Worm (Caenorhabditis elegans): ENCODE results near the gene glb-14.

Gene glb-14

ce11 chrV:15505068-15505467 lies 39.7 kb downstream of the glb-14 start (continued):
- peak; percentile 55 for TF ChIP-seq rbr-2 (tag; optimal IDR thresholded peaks at IDR 0.05)
- 0 out of 2 replicates have a peak, but pooled peaks have one; percentile 6 for TF ChIP-seq F44E2.7 (GFP tag; IDR thresholded peaks at IDR 0.05)
- TF ChIP-seq ceh-20 (GFP tag; IDR thresholded peaks at IDR 0.05): peak; percentile 68
- no peak for TF ChIP-seq ZK546.5 (tag; optimal IDR thresholded peaks at IDR 0.05)
- no peak for TF ChIP-seq zag-1 (tag; optimal IDR thresholded peaks at IDR 0.05)
- 0 out of 2 replicates have a peak, but pooled peaks have one; percentile 39 for TF ChIP-seq php-3 (GFP tag; IDR thresholded peaks at IDR 0.05)
- TF ChIP-seq spr-1 (tag; optimal IDR thresholded peaks at IDR 0.05): peak; percentile 28
- TF ChIP-seq nhr-10 (tag; optimal IDR thresholded peaks at IDR 0.05): no peak
- no peak for TF ChIP-seq lsy-2 (tag; optimal IDR thresholded peaks at IDR 0.05)
- no peak for TF ChIP-seq unc-62 (GFP tag; optimal IDR thresholded peaks at IDR 0.05 in 1 of 2)
- no peak for TF ChIP-seq unc-62 (tag; optimal IDR thresholded peaks at IDR 0.05)
- TF ChIP-seq ztf-7 (tag; optimal IDR thresholded peaks at IDR 0.05): no peak
- no peak for TF ChIP-seq ces-1 (GFP tag; optimal IDR thresholded peaks at IDR 0.05)
- TF ChIP-seq hmg-1.1 (GFP tag; IDR thresholded peaks at IDR 0.05): peak; percentile 48; the same call in 1 of the 2 replicates
- peak; percentile 82 for TF ChIP-seq ctbp-1 (GFP tag; IDR thresholded peaks at IDR 0.05)
- TF ChIP-seq T26A8.4 (GFP tag; IDR thresholded peaks at IDR 0.05): peak; percentile 75
- TF ChIP-seq dmd-9 (GFP tag; IDR thresholded peaks at IDR 0.05): no peak
- peak; percentile 43; the same call in 1 of the 2 replicates for TF ChIP-seq set-16 (GFP tag; IDR thresholded peaks at IDR 0.05)
- TF ChIP-seq dpl-1 (GFP tag; optimal IDR thresholded peaks at IDR 0.05): peak; percentile 16
- TF ChIP-seq ztf-11 (tag; optimal IDR thresholded peaks at IDR 0.05): no peak
- TF ChIP-seq lin-1 (GFP tag; IDR thresholded peaks at IDR 0.05): peak; percentile 23; the same call in 1 of the 2 replicates
- peak; percentile 16 for TF ChIP-seq nhr-28 (tag; optimal IDR thresholded peaks at IDR 0.05)
- TF ChIP-seq daf-19 (GFP tag; conservative IDR thresholded peaks at IDR 0.05): no peak
- TF ChIP-seq Y5F2A.4 (GFP tag; optimal IDR thresholded peaks at IDR 0.05): peak; percentile 60
- TF ChIP-seq sdz-12 (GFP tag; optimal IDR thresholded peaks at IDR 0.05): peak; percentile 54
- peak; percentile 28 for TF ChIP-seq unc-130 (GFP tag; optimal IDR thresholded peaks at IDR 0.05)
- peak; percentile 67 for TF ChIP-seq dmd-6 (GFP tag; IDR thresholded peaks at IDR 0.05)
- TF ChIP-seq lin-29 (GFP tag; IDR thresholded peaks at IDR 0.05): no peak

DNA sequence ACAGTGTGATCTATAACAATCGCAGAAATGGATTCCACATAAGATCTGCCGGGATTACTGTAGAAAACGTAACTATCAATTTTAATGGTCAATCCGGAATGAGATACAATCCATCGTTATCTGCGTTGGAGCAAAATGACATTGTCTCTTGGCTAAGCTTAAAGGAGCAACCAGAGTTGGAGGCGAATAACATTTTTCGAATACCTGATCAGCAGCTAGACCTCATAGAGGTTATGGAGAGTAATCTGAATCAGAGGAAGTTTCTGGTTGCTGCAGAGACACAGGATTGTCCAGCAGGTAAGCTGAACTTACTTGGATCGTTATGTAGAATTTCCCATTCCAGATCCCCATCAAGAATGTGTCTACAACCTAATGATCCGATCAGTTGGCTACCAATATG lies 41.2 kb downstream of the glb-14 start:
- TF ChIP-seq unc-62 (GFP tag; optimal IDR thresholded peaks at IDR 0.05 in 1 of 2): peak in 1 of 2 experiments; percentile 76
- TF ChIP-seq unc-62 (tag; optimal IDR thresholded peaks at IDR 0.05): no peak
- no peak for TF ChIP-seq madf-9 (GFP tag; conservative IDR thresholded peaks at IDR 0.05)

DNA sequence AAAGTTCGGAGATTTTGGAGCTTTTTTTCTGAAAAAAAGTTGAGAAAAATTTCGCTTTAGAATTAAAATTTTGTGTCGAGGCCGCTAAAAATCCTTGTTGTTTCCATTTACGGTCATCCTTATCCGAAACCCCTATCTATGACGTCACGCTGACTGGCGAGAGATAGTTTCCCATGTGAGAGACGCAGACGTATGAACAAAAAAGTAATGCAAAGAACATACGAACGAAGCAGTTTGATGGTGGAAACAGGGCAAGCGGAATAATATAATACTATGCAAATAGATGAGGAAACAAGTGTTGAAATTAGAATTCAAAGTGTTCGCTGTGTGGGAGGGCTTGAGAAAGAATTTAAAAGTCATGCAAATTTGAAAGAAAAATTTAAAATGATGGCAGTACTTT lies 45.7 kb downstream of the glb-14 start:
- peak; percentile 24 for TF ChIP-seq hlh-11 (tag; optimal IDR thresholded peaks at IDR 0.05)
- no peak for TF ChIP-seq daf-16 (GFP tag; optimal IDR thresholded peaks at IDR 0.05)
- peak; percentile 51 for TF ChIP-seq daf-16 (tag; optimal IDR thresholded peaks at IDR 0.05)
- TF ChIP-seq unc-39 (tag; optimal IDR thresholded peaks at IDR 0.05): no peak
- no peak for TF ChIP-seq rbr-2 (tag; optimal IDR thresholded peaks at IDR 0.05)
- TF ChIP-seq mes-2 (tag; optimal IDR thresholded peaks at IDR 0.05; ENCODE audit: poor library complexity, severe bottlenecking): peak; percentile 1
- peak; percentile 50 for TF ChIP-seq dve-1 (tag; optimal IDR thresholded peaks at IDR 0.05; ENCODE audit: insufficient read depth)

DNA sequence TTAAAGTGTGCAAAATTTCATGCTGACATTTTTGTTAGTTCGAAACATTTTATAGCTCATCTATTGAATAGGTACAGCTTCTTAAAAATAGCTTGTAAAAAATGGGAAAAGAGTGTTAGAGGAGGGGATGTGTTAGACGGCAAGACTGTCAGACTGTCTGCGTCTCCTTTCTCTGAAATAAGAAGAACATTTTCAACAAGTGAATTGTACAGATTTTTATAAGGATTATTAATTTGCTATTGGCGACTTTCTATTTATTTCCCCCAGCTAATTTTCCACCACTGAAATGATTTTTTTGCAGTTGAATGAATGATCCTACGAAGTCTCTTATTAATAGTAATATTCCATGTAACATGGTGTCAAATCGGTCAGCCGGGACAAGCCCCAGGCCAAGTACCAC lies 46.4 kb downstream of the glb-14 start, which contains the start of gene C06B8.7:
C06B8.7 (plus strand) TSS at position 301 of the 400 bp plus-strand sequence.
- TF ChIP-seq gei-8 (GFP tag; optimal IDR thresholded peaks at IDR 0.05) (no peak), fkh-10 (GFP tag; optimal IDR thresholded peaks at IDR 0.05) (no peak), nhr-48 (tag; optimal IDR thresholded peaks at IDR 0.05) (no peak), hlh-30 (tag; optimal IDR thresholded peaks at IDR 0.05; ENCODE audit: insufficient read depth) (no peak), jun-1 (tag; optimal IDR thresholded peaks at IDR 0.05) (no peak), zag-1 (tag; optimal IDR thresholded peaks at IDR 0.05) (no peak), mes-2 (tag; optimal IDR thresholded peaks at IDR 0.05; ENCODE audit: poor library complexity, severe bottlenecking) (no peak), Y105C5A.15 (GFP tag; IDR thresholded peaks at IDR 0.05) (no peak), attf-4 (tag; optimal IDR thresholded peaks at IDR 0.05) (no peak), mxl-2 (GFP tag; conservative IDR thresholded peaks at IDR 0.05) (no peak)
